Worm (Caenorhabditis elegans) whole organism, mixed stage, embryonic: ENCODE data around the gene Y73F8A.13.

Experiments used
- ceh-39 ChIP-seq: fragments of 150-350 bp; optimal IDR thresholded peaks from 2 replicates; lab custom pipeline; 2014; ENCODE audit warnings: missing biosample characterization, missing genetic modification characterization
- hlh-1 ChIP-seq: fragments of 150-350 bp; optimal IDR thresholded peaks from 2 replicates; lab custom pipeline; 2014; ENCODE audit warnings: missing biosample characterization, missing genetic modification reagents, missing genetic modification characterization
- lin-13 ChIP-seq: fragments of 150-350 bp; optimal IDR thresholded peaks from 2 replicates; lab custom pipeline; 2014; ENCODE audit warnings: missing biosample characterization, missing genetic modification characterization
- lin-32 ChIP-seq: fragments of 200-800 bp; sonication (Bioruptor generic); optimal IDR thresholded peaks from 2 replicates; lab custom pipeline; 2018; ENCODE audit warnings: mild to moderate bottlenecking, missing genetic modification characterization, missing compliant biosample characterization
- lsy-2 ChIP-seq: fragments of 150-350 bp; optimal IDR thresholded peaks from 2 replicates; lab custom pipeline; 2014; ENCODE audit warnings: missing biosample characterization, missing genetic modification characterization
- snpc-4 ChIP-seq: fragments of 150-350 bp; optimal IDR thresholded peaks from 2 replicates; lab custom pipeline; 2014; ENCODE audit warnings: missing biosample characterization, missing genetic modification characterization
- sptf-1 ChIP-seq: sonication (generic microtip); optimal IDR thresholded peaks from 2 replicates; lab custom pipeline; 2017; ENCODE audit warnings: mild to moderate bottlenecking, missing genetic modification characterization, moderate library complexity, missing compliant biosample characterization
- zip-8 ChIP-seq: fragments of 150-350 bp; optimal IDR thresholded peaks from 2 replicates; lab custom pipeline; 2014; ENCODE audit warnings: missing biosample characterization, missing genetic modification characterization

- TF ChIP-seq sptf-1 (tag; lab: Kevin White, UChicago) (no peak), ceh-39 (tag; lab: Kevin White, UChicago) (no peak), hlh-1 (tag; lab: Kevin White, UChicago) (no peak), lin-13 (no peak), lin-32 (GFP tag; lab: Kevin White, UChicago) (no peak), zip-8 (tag; lab: Kevin White, UChicago) (no peak), lsy-2 (tag; lab: Kevin White, UChicago) (no peak), snpc-4 (tag; lab: Kevin White, UChicago) (no peak)
Observed at ce11 chrIV:15328092-15328491, 16.0 kb downstream of the Y73F8A.13 start, which contains the start of gene tbx-40.
